Fruit fly (Drosophila melanogaster) whole organism, embryonic: ENCODE results near the gene CG14817.

ENCODE experiments used
- Ada2b ChIP-seq: fragments of 200-800 bp; sonication (Bioruptor generic); IDR thresholded peaks from 2 replicates; pipeline ENCODE4 v1.3.6; 2022; ENCODE audit warnings: missing biosample characterization, missing genetic modification characterization
- CG10543 ChIP-seq: fragments of 200-800 bp; sonication (Bioruptor generic); optimal IDR thresholded peaks from 3 replicates; lab custom pipeline; 2017; ENCODE audit warnings: missing biosample characterization, mild to moderate bottlenecking, missing genetic modification characterization, moderate library complexity
- CG13775 ChIP-seq: fragments of 200-800 bp; sonication (Bioruptor generic); optimal IDR thresholded peaks from 3 replicates; lab custom pipeline; 2017; ENCODE audit warnings: missing biosample characterization, mild to moderate bottlenecking, missing genetic modification characterization
- CG16779 ChIP-seq: fragments of 200-800 bp; sonication (Bioruptor generic); IDR thresholded peaks from 2 replicates; pipeline ENCODE4 v1.3.6; 2022; ENCODE audit warnings: missing biosample characterization, missing genetic modification characterization
- CG17359 ChIP-seq: fragments of 200-800 bp; sonication (Bioruptor generic); optimal IDR thresholded peaks from 3 replicates; lab custom pipeline; 2018; ENCODE audit warnings: missing biosample characterization, mild to moderate bottlenecking, missing genetic modification characterization, moderate library complexity
- CG17802 ChIP-seq: fragments of 200-800 bp; sonication (Bioruptor generic); optimal IDR thresholded peaks from 2 replicates; lab custom pipeline; 2018; ENCODE audit warnings: missing biosample characterization, mild to moderate bottlenecking, missing genetic modification characterization, moderate library complexity
- CG18011 ChIP-seq: fragments of 200-800 bp; sonication (Bioruptor generic); optimal IDR thresholded peaks from 2 replicates; lab custom pipeline; 2017; ENCODE audit warnings: missing biosample characterization, missing genetic modification characterization, mild to moderate bottlenecking, moderate library complexity, missing genotype
- CG1832 ChIP-seq: fragments of 200-800 bp; sonication (Bioruptor generic); optimal IDR thresholded peaks from 2 replicates; lab custom pipeline; 2017; ENCODE audit warnings: missing biosample characterization, mild to moderate bottlenecking, missing genetic modification characterization, inconsistent platforms
- CG18619 ChIP-seq: fragments of 200-800 bp; sonication (Bioruptor generic); optimal IDR thresholded peaks from 3 replicates; lab custom pipeline; 2017; ENCODE audit warnings: missing biosample characterization, mild to moderate bottlenecking, missing genetic modification characterization
- CG31441 ChIP-seq: fragments of 200-800 bp; sonication (Bioruptor generic); IDR thresholded peaks from 2 replicates; pipeline ENCODE4 v1.3.6; 2022; ENCODE audit warnings: missing biosample characterization, missing genetic modification characterization
- CG3847 ChIP-seq: fragments of 200-800 bp; sonication (Bioruptor generic); IDR thresholded peaks from 2 replicates; pipeline ENCODE4 v1.3.6; 2022; ENCODE audit warnings: missing biosample characterization, missing genetic modification characterization
- CG4820 ChIP-seq: fragments of 200-800 bp; sonication (Bioruptor generic); optimal IDR thresholded peaks from 3 replicates; lab custom pipeline; 2016; ENCODE audit warnings: missing biosample characterization, missing genetic modification characterization
- CG6254 ChIP-seq: fragments of 200-800 bp; sonication (Bioruptor generic); optimal IDR thresholded peaks from 3 replicates; lab custom pipeline; 2017; ENCODE audit warnings: mild to moderate bottlenecking, missing biosample characterization, missing genetic modification reagents, missing genetic modification characterization
- CG6654 ChIP-seq: fragments of 200-800 bp; sonication (Bioruptor generic); optimal IDR thresholded peaks from 2 replicates; lab custom pipeline; 2017; ENCODE audit warnings: missing biosample characterization, mild to moderate bottlenecking, missing genetic modification characterization
- CG9437 ChIP-seq: fragments of 200-800 bp; sonication (Bioruptor generic); optimal IDR thresholded peaks from 2 replicates; lab custom pipeline; 2018; ENCODE audit warnings: missing biosample characterization, mild to moderate bottlenecking, missing genetic modification characterization
- D ChIP-seq, 2 experiments: fragments of 200-800 bp in 1 of 2; fragments of >200 bp in 1 of 2; sonication (Bioruptor generic) in 1 of 2; optimal IDR thresholded peaks; 2 replicates in 1 of 2; 3 replicates in 1 of 2; lab custom pipeline; 2017; ENCODE audit warnings: mild to moderate bottlenecking in 1 of 2, missing biosample characterization in 1 of 2, missing genetic modification characterization in 1 of 2, missing genetic modification reagents in 1 of 2
- Elba2 ChIP-seq: fragments of 200-800 bp; sonication (Bioruptor generic); optimal IDR thresholded peaks from 3 replicates; lab custom pipeline; 2016; ENCODE audit warnings: missing biosample characterization, missing genetic modification characterization
- Hmx ChIP-seq: fragments of 200-800 bp; sonication (Bioruptor generic); optimal IDR thresholded peaks from 2 replicates; lab custom pipeline; 2016; ENCODE audit warnings: missing biosample characterization, missing genetic modification characterization
- Hr78 ChIP-seq, 2 experiments: fragments of 200-800 bp in 1 of 2; fragments of >200 bp in 1 of 2; sonication (Bioruptor generic) in 1 of 2; optimal IDR thresholded peaks; 2 replicates each; lab custom pipeline; 2017 to 2019; ENCODE audit warnings: missing biosample characterization in 2 of 2, missing genetic modification characterization in 2 of 2, mild to moderate bottlenecking in 1 of 2, moderate library complexity in 1 of 2
- Med ChIP-seq: fragments of 200-800 bp; sonication (Bioruptor generic); peaks from one replicate; lab custom pipeline; 2016; ENCODE audit warnings: missing biosample characterization, missing genetic modification characterization, mild to moderate bottlenecking, inconsistent platforms, moderate library complexity
- NFAT ChIP-seq: fragments of 200-800 bp; sonication (Bioruptor generic); IDR thresholded peaks from 2 replicates; pipeline ENCODE4 v1.3.6; 2022; ENCODE audit warnings: missing biosample characterization, missing genetic modification characterization
- Opbp ChIP-seq: fragments of 200-800 bp; sonication (Bioruptor generic); IDR thresholded peaks from 3 replicates; pipeline ENCODE4 v1.3.6; 2022; ENCODE audit warnings: missing biosample characterization, missing genetic modification characterization; ENCODE audit not compliant: partially characterized antibody
- PHDP ChIP-seq: fragments of 200-800 bp; sonication (Bioruptor generic); optimal IDR thresholded peaks from 3 replicates; lab custom pipeline; 2018; ENCODE audit warnings: missing biosample characterization, mild to moderate bottlenecking, missing genetic modification characterization, moderate library complexity
- Sin3A ChIP-seq: fragments of >200 bp; optimal IDR thresholded peaks from 2 replicates; lab custom pipeline; 2018
- abd-A ChIP-seq: fragments of 200-800 bp; sonication (Bioruptor generic); optimal IDR thresholded peaks from 3 replicates; lab custom pipeline; 2019; ENCODE audit warnings: missing biosample characterization, mild to moderate bottlenecking, missing genetic modification characterization, moderate library complexity
- bab2 ChIP-seq: fragments of 200-800 bp; sonication (Bioruptor generic); optimal IDR thresholded peaks from 2 replicates; lab custom pipeline; 2016; ENCODE audit warnings: missing biosample characterization, missing genetic modification characterization
- crp ChIP-seq, 2 experiments: fragments of 200-800 bp; sonication (Bioruptor generic); optimal IDR thresholded peaks; 2 replicates in 1 of 2; 3 replicates in 1 of 2; lab custom pipeline; 2017; ENCODE audit warnings: missing biosample characterization in 2 of 2, missing genetic modification characterization in 2 of 2, mild to moderate bottlenecking in 1 of 2, moderate library complexity in 1 of 2
- dpn ChIP-seq, 2 experiments: fragments of 200-800 bp; sonication (Bioruptor generic); optimal IDR thresholded peaks; 3 replicates each; lab custom pipeline; 2016; ENCODE audit warnings: missing biosample characterization in 2 of 2, missing genetic modification characterization in 2 of 2
- exex ChIP-seq: fragments of 200-800 bp; sonication (Bioruptor generic); optimal IDR thresholded peaks from 4 replicates; lab custom pipeline; 2018; ENCODE audit warnings: missing biosample characterization, mild to moderate bottlenecking, missing genetic modification characterization, moderate library complexity
- fd3F ChIP-seq: fragments of 200-800 bp; sonication (Bioruptor generic); optimal IDR thresholded peaks from 2 replicates; lab custom pipeline; 2018; ENCODE audit warnings: missing biosample characterization, mild to moderate bottlenecking, missing genetic modification characterization, moderate library complexity
- gem ChIP-seq: fragments of 200-800 bp; sonication (Bioruptor generic); optimal IDR thresholded peaks from 2 replicates; lab custom pipeline; 2019; ENCODE audit warnings: missing biosample characterization, mild to moderate bottlenecking, missing genetic modification characterization, moderate library complexity
- hb ChIP-seq: fragments of 200-800 bp; sonication (Bioruptor generic); IDR thresholded peaks from 3 replicates; pipeline ENCODE4 v1.3.6; 2022; ENCODE audit warnings: missing biosample characterization, missing genetic modification characterization; ENCODE audit not compliant: partially characterized antibody
- hbn ChIP-seq: fragments of 200-800 bp; sonication (Bioruptor generic); IDR thresholded peaks from 2 replicates; pipeline ENCODE4 v1.3.6; 2022; ENCODE audit warnings: missing biosample characterization, missing genetic modification characterization; ENCODE audit not compliant: partially characterized antibody
- hkb ChIP-seq, 2 experiments: fragments of 200-800 bp in 1 of 2; fragments of >200 bp in 1 of 2; sonication (Bioruptor generic) in 1 of 2; IDR thresholded peaks in 1 of 2; optimal IDR thresholded peaks in 1 of 2; 2 replicates each; pipeline versions ENCODE4 v1.3.6 to Lab custom; 2017 to 2022; ENCODE audit warnings: missing biosample characterization in 1 of 2, missing genetic modification characterization in 1 of 2
- jigr1 ChIP-seq: fragments of 200-800 bp; sonication (Bioruptor generic); IDR thresholded peaks from 3 replicates; pipeline ENCODE4 v1.3.6; 2022; ENCODE audit warnings: missing biosample characterization, missing genetic modification characterization
- klu ChIP-seq: fragments of 200-800 bp; sonication (Bioruptor generic); IDR thresholded peaks from 2 replicates; pipeline ENCODE4 v1.3.6; 2022; ENCODE audit warnings: missing biosample characterization, missing genetic modification characterization
- nerfin-1 ChIP-seq: fragments of 200-800 bp; sonication (Bioruptor generic); optimal IDR thresholded peaks from 3 replicates; lab custom pipeline; 2019; ENCODE audit warnings: missing biosample characterization, mild to moderate bottlenecking, missing genetic modification characterization, moderate library complexity
- p53 ChIP-seq: fragments of 200-800 bp; sonication (Bioruptor generic); optimal IDR thresholded peaks from 2 replicates; lab custom pipeline; 2016; ENCODE audit warnings: missing biosample characterization, missing genetic modification characterization
- peb ChIP-seq: fragments of 200-800 bp; sonication (Bioruptor generic); IDR thresholded peaks from 2 replicates; pipeline ENCODE4 v1.3.6; 2022; ENCODE audit warnings: missing biosample characterization, missing genetic modification characterization
- pfk ChIP-seq: fragments of 200-800 bp; sonication (Bioruptor generic); optimal IDR thresholded peaks from 2 replicates; lab custom pipeline; 2018; ENCODE audit warnings: missing biosample characterization, mild to moderate bottlenecking, missing genetic modification characterization, moderate library complexity
- pita ChIP-seq: fragments of 200-800 bp; sonication (Bioruptor generic); optimal IDR thresholded peaks from 2 replicates; lab custom pipeline; 2017; ENCODE audit warnings: missing biosample characterization, mild to moderate bottlenecking, missing genetic modification characterization
- pros ChIP-seq: fragments of 200-800 bp; sonication (Bioruptor generic); optimal IDR thresholded peaks from 3 replicates; lab custom pipeline; 2019; ENCODE audit warnings: missing biosample characterization, mild to moderate bottlenecking, missing genetic modification characterization, moderate library complexity
- ro ChIP-seq: fragments of 200-800 bp; sonication (Bioruptor generic); IDR thresholded peaks from 2 replicates; pipeline ENCODE4 v1.3.6; 2022; ENCODE audit warnings: missing biosample characterization, missing genetic modification characterization
- sc ChIP-seq, 3 experiments: fragments of >200 bp in 2 of 3; fragments of 200-800 bp in 1 of 3; sonication (Bioruptor generic) in 1 of 3; optimal IDR thresholded peaks; 2 replicates in 2 of 3; 3 replicates in 1 of 3; lab custom pipeline; 2017; ENCODE audit warnings: mild to moderate bottlenecking in 1 of 3, missing biosample characterization in 1 of 3, missing genetic modification characterization in 1 of 3, missing genetic modification reagents in 1 of 3
- sqz ChIP-seq: fragments of 200-800 bp; sonication (Bioruptor generic); optimal IDR thresholded peaks from 3 replicates; lab custom pipeline; 2018; ENCODE audit warnings: missing biosample characterization, mild to moderate bottlenecking, missing genetic modification characterization
- ttk ChIP-seq: fragments of 200-800 bp; sonication (Bioruptor generic); IDR thresholded peaks from 2 replicates; pipeline ENCODE4 v2.1.2; 2022; ENCODE audit warnings: missing biosample characterization, missing genetic modification characterization
- wek ChIP-seq: fragments of 200-800 bp; sonication (Bioruptor generic); optimal IDR thresholded peaks from 3 replicates; lab custom pipeline; 2018; ENCODE audit warnings: missing biosample characterization, mild to moderate bottlenecking, missing genetic modification characterization, moderate library complexity
- yki ChIP-seq: fragments of >200 bp; optimal IDR thresholded peaks from 3 replicates; lab custom pipeline; 2018

Gene CG14817

dm6 chrX:1880139-1880556, 3.1 kb upstream of the CG14817 start, which contains the start of gene Coa8 (continued):
- TF ChIP-seq sqz (GFP tag; lab: Kevin White, UChicago) (no peak), fd3F (GFP tag; lab: Kevin White, UChicago) (no peak), bab2 (GFP tag; lab: Kevin White, UChicago) (no peak), hkb (optimal IDR thresholded peaks at IDR 0.05; lab: Kevin White, UChicago) (no peak), hkb (GFP tag; IDR thresholded peaks at IDR 0.05; lab: Robert Waterston, UW) (peak; percentile 49; the same call in 1 of the 2 replicates), CG4820 (GFP tag; lab: Kevin White, UChicago) (no peak), p53 (GFP tag; lab: Kevin White, UChicago) (no peak), peb (GFP tag; lab: Robert Waterston, UW) (no peak), hb (GFP tag; lab: Robert Waterston, UW) (no peak), ttk (GFP tag; lab: Robert Waterston, UW) (peak; percentile 18; the same call in 1 of the 2 replicates), CG16779 (GFP tag; lab: Robert Waterston, UW) (no peak), wek (peak; percentile 91), CG18011 (GFP tag; lab: Kevin White, UChicago) (no peak), CG10543 (GFP tag; lab: Kevin White, UChicago) (no peak), dpn (GFP tag; optimal IDR thresholded peaks at IDR 0.05; lab: Kevin White, UChicago) (peak; percentile 24 to 26), CG31441 (0 out of 2 replicates have a peak, but pooled peaks have one; percentile 4), hbn (peak; percentile 37), yki (lab: Kevin White, UChicago) (no peak), D (optimal IDR thresholded peaks at IDR 0.05; lab: Kevin White, UChicago) (no peak), D (GFP tag; optimal IDR thresholded peaks at IDR 0.05; lab: Kevin White, UChicago) (no peak), crp (GFP tag; optimal IDR thresholded peaks at IDR 0.05; lab: Kevin White, UChicago) (peak in 1 of 2 experiments; percentile 53), Med (peak; percentile 89), pros (GFP tag; lab: Kevin White, UChicago) (no peak), Ada2b (GFP tag; lab: Robert Waterston, UW) (peak; percentile 28; the same call in 1 of the 2 replicates), pfk (GFP tag; lab: Kevin White, UChicago) (no peak), Opbp (GFP tag; lab: Robert Waterston, UW) (peak; percentile 57; the same call in 1 of the 3 replicates), NFAT (GFP tag; lab: Robert Waterston, UW) (peak; percentile 31; the same call in 1 of the 2 replicates), Elba2 (peak; percentile 22), gem (no peak), Hr78 (GFP tag; optimal IDR thresholded peaks at IDR 0.05; lab: Kevin White, UChicago) (no peak), exex (tag; lab: Kevin White, UChicago) (no peak), sc (optimal IDR thresholded peaks at IDR 0.05; lab: Kevin White, UChicago) (no peak), sc (GFP tag; optimal IDR thresholded peaks at IDR 0.05; lab: Kevin White, UChicago) (no peak), CG17359 (tag; lab: Kevin White, UChicago) (peak; percentile 12), ro (GFP tag; lab: Robert Waterston, UW) (no peak), CG17802 (tag; lab: Kevin White, UChicago) (no peak), klu (GFP tag; lab: Robert Waterston, UW) (peak; percentile 29; the same call in 1 of the 2 replicates), PHDP (peak; percentile 30), CG3847 (GFP tag; lab: Robert Waterston, UW) (peak; percentile 44), jigr1 (GFP tag; lab: Robert Waterston, UW) (no peak), Sin3A (peak; percentile 39), abd-A (no peak), nerfin-1 (tag; lab: Kevin White, UChicago) (peak; percentile 16), Hmx (GFP tag; lab: Kevin White, UChicago) (no peak), CG18619 (GFP tag; lab: Kevin White, UChicago) (no peak), CG9437 (GFP tag; lab: Kevin White, UChicago) (peak; percentile 11), CG6654 (GFP tag; lab: Kevin White, UChicago) (no peak), pita (GFP tag; lab: Kevin White, UChicago) (no peak), CG1832 (GFP tag; lab: Kevin White, UChicago) (no peak), CG13775 (GFP tag; lab: Kevin White, UChicago) (no peak), CG6254 (GFP tag; lab: Kevin White, UChicago) (no peak)
